Fruit fly (Drosophila melanogaster): ENCODE results near the gene polybromo.

The polybromo gene

DNA sequence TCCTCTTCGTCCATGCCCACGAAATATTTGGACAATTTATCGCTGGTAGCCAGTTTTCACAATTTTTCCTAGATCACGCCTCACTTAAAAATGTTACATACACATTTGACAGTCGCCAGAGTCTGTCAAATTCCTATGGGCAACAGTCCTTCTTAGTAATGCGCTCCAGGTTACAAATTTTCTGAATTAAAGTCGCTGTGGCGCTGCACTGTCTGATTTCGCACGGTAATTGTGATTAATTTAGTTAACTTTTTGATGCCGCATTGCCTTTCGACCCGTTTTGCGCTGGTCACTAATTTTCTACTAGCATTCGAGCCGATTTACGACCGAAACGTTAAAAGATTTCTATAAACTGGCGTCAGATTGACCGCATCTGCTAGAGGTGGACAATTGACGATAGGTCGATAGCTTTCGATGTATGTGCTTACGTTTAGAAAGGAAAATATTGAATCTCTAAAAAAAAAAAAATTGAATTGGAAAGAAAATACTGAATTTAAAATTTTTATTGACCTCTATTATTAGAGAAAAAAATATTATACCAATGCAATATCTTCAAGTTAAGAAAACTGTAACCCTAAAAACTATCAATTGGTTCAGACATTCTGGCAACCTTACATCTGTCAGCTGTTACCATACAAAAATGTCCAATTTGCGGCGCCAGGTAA lies 8.7 kb upstream of the polybromo start, which contains the start of the genes lili and CG34150 (continued):
- TF ChIP-seq Gsc (GFP tag; IDR thresholded peaks at IDR 0.05) (no peak), CG2712 (tag; optimal IDR thresholded peaks at IDR 0.05) (peak; percentile 86), ATbp (GFP tag; optimal IDR thresholded peaks at IDR 0.05) (no peak), cas (GFP tag; IDR thresholded peaks at IDR 0.05) (0 out of 2 replicates have a peak, but pooled peaks have one; percentile 45), tgo (GFP tag; IDR thresholded peaks at IDR 0.05) (peak; percentile 72), CoRest (tag; optimal IDR thresholded peaks at IDR 0.05) (peak; percentile 85), CG14710 (tag; optimal IDR thresholded peaks at IDR 0.05) (peak; percentile 91), CG10366 (GFP tag; IDR thresholded peaks at IDR 0.05) (peak; percentile 63), tll (GFP tag; optimal IDR thresholded peaks at IDR 0.05) (peak in 1 of 2 experiments; percentile 9), psq (GFP tag; optimal IDR thresholded peaks at IDR 0.05) (peak; percentile 57), btn (GFP tag; optimal IDR thresholded peaks at IDR 0.05) (no peak), Rfx (GFP tag; IDR thresholded peaks at IDR 0.05) (peak; percentile 78), tio (GFP tag; optimal IDR thresholded peaks at IDR 0.05) (peak; percentile 54), pho (GFP tag; optimal IDR thresholded peaks at IDR 0.05) (peak; percentile 79), Dek (tag; optimal IDR thresholded peaks at IDR 0.05) (peak; percentile 62), slp2 (GFP tag; optimal IDR thresholded peaks at IDR 0.05) (peak; percentile 29), CG6765 (GFP tag; optimal IDR thresholded peaks at IDR 0.05) (peak; percentile 10), Lim3 (GFP tag; IDR thresholded peaks at IDR 0.05) (no peak), MESR4 (GFP tag; optimal IDR thresholded peaks at IDR 0.05) (peak; percentile 65), CG14965 (GFP tag; optimal IDR thresholded peaks at IDR 0.05; ENCODE audit: borderline replicate concordance) (no peak), CG7556 (GFP tag; optimal IDR thresholded peaks at IDR 0.05) (peak; percentile 64), her (GFP tag; optimal IDR thresholded peaks at IDR 0.05) (no peak), NC2β (GFP tag; optimal IDR thresholded peaks at IDR 0.05) (peak; percentile 62), CG9817 (tag; optimal IDR thresholded peaks at IDR 0.05) (peak; percentile 77), Mad (GFP tag; optimal IDR thresholded peaks at IDR 0.05) (peak; percentile 87), CkIIα-i1 (GFP tag; IDR thresholded peaks at IDR 0.05) (no peak), CG6813 (GFP tag; optimal IDR thresholded peaks at IDR 0.05) (no peak), Aef1 (GFP tag; IDR thresholded peaks at IDR 0.05) (peak; percentile 71), CG15514 (GFP tag; optimal IDR thresholded peaks at IDR 0.05) (peak; percentile 79), B-H1 (GFP tag; IDR thresholded peaks at IDR 0.05) (no peak; the same call in 2 of the 3 replicates), Hsf (GFP tag; optimal IDR thresholded peaks at IDR 0.05) (peak; percentile 84), nau (GFP tag; optimal IDR thresholded peaks at IDR 0.05) (no peak), MBD-R2 (GFP tag; IDR thresholded peaks at IDR 0.05) (peak; percentile 93), eyg (GFP tag; optimal IDR thresholded peaks at IDR 0.05) (no peak), CHES-1-like (GFP tag; optimal IDR thresholded peaks at IDR 0.05) (peak; percentile 80), CG4617 (GFP tag; optimal IDR thresholded peaks at IDR 0.05; ENCODE audit: borderline replicate concordance) (peak; percentile 46), CG16863 (GFP tag; optimal IDR thresholded peaks at IDR 0.05) (peak; percentile 68), zf30C (GFP tag; optimal IDR thresholded peaks at IDR 0.05) (peak; percentile 22), CG17328 (GFP tag; IDR thresholded peaks at IDR 0.05) (peak; percentile 62), sob (GFP tag; IDR thresholded peaks at IDR 0.05) (peak; percentile 86), fru (optimal IDR thresholded peaks at IDR 0.05) (no peak), odd (GFP tag; optimal IDR thresholded peaks at IDR 0.05) (no peak), CG10654 (GFP tag; optimal IDR thresholded peaks at IDR 0.05) (peak; percentile 67), sima (GFP tag; optimal IDR thresholded peaks at IDR 0.05) (peak; percentile 41), az2 (GFP tag; optimal IDR thresholded peaks at IDR 0.05) (peak; percentile 80), CG16815 (GFP tag; optimal IDR thresholded peaks at IDR 0.05) (peak; percentile 7), Ets65A (GFP tag) (peak; percentile 90), Scr (GFP tag; IDR thresholded peaks at IDR 0.05; ENCODE audit: partially characterized antibody) (peak; percentile 84), CG5953 (GFP tag; IDR thresholded peaks at IDR 0.05) (peak; percentile 33; the same call in 1 of the 2 replicates), tx (GFP tag; optimal IDR thresholded peaks at IDR 0.05) (peak; percentile 61)
